Worm (Caenorhabditis elegans): ENCODE measurements around the gene mrps-23.

mrps-23 gene

ce11 chrIII:9546016-9546659, 22.7 kb upstream of the mrps-23 start, which contains the start of gene unc-16:
TSS of gene unc-16 (plus strand) at chrIII:9546258.
- TF ChIP-seq sptf-1 (tag; optimal IDR thresholded peaks at IDR 0.05) (no peak), mab-9 (GFP tag; IDR thresholded peaks at IDR 0.05) (peak; percentile 69; the same call in 1 of the 2 replicates), grh-1 (GFP tag; IDR thresholded peaks at IDR 0.05) (no peak; the same call in 1 of the 2 replicates), lir-3 (tag; optimal IDR thresholded peaks at IDR 0.05; ENCODE audit: poor library complexity) (peak; percentile 79), zag-1 (tag; optimal IDR thresholded peaks at IDR 0.05) (no peak), unc-30 (tag; optimal IDR thresholded peaks at IDR 0.05) (no peak), mef-2 (tag; optimal IDR thresholded peaks at IDR 0.05) (peak; percentile 44), ama-1 (optimal IDR thresholded peaks at IDR 0.05) (peak; percentile 83), efl-1 (optimal IDR thresholded peaks at IDR 0.05) (peak; percentile 85 to 88), efl-1 (GFP tag; optimal IDR thresholded peaks at IDR 0.05 in 1 of 2) (peak; percentile 82 to 98), snpc-4 (tag; optimal IDR thresholded peaks at IDR 0.05) (peak; percentile 73), aly-2 (tag; optimal IDR thresholded peaks at IDR 0.05) (peak; percentile 72), rnt-1 (tag; optimal IDR thresholded peaks at IDR 0.05) (peak; percentile 93), nhr-47 (tag; optimal IDR thresholded peaks at IDR 0.05) (peak; percentile 92), C34B4.2 (tag; optimal IDR thresholded peaks at IDR 0.05) (no peak), unc-62 (GFP tag; optimal IDR thresholded peaks at IDR 0.05) (no peak), hpl-2 (GFP tag; optimal IDR thresholded peaks at IDR 0.05) (peak; percentile 7), pag-3 (tag; optimal IDR thresholded peaks at IDR 0.05; ENCODE audit: borderline replicate concordance, insufficient read depth) (no peak), F16B12.6 (tag; optimal IDR thresholded peaks at IDR 0.05) (peak; percentile 69), ceh-63 (GFP tag; optimal IDR thresholded peaks at IDR 0.05) (peak; percentile 51), dpl-1 (GFP tag; optimal IDR thresholded peaks at IDR 0.05) (peak; percentile 77 to 84 (median 81)), fos-1 (tag; optimal IDR thresholded peaks at IDR 0.05) (peak; percentile 77), vab-15 (tag; optimal IDR thresholded peaks at IDR 0.05) (no peak), sox-4 (tag; optimal IDR thresholded peaks at IDR 0.05) (peak; percentile 67), nhr-90 (tag; optimal IDR thresholded peaks at IDR 0.05; ENCODE audit: poor library complexity) (peak; percentile 67), ztf-11 (tag; optimal IDR thresholded peaks at IDR 0.05) (peak in 1 of 2 experiments; percentile 78), ceh-90 (tag; optimal IDR thresholded peaks at IDR 0.05) (peak; percentile 43), zip-4 (GFP tag; optimal IDR thresholded peaks at IDR 0.05) (peak; percentile 78), nhr-84 (tag; optimal IDR thresholded peaks at IDR 0.05) (no peak), swsn-7 (tag; optimal IDR thresholded peaks at IDR 0.05) (peak; percentile 94), unc-86 (tag; optimal IDR thresholded peaks at IDR 0.05) (peak; percentile 92), ztf-4 (tag; optimal IDR thresholded peaks at IDR 0.05) (peak; percentile 80), unc-130 (tag; optimal IDR thresholded peaks at IDR 0.05) (peak; percentile 88), nhr-12 (tag; optimal IDR thresholded peaks at IDR 0.05) (no peak), hlh-4 (tag; optimal IDR thresholded peaks at IDR 0.05) (no peak), lsy-2 (tag; optimal IDR thresholded peaks at IDR 0.05) (peak; percentile 99 to 100), dsc-1 (tag; optimal IDR thresholded peaks at IDR 0.05) (peak; percentile 89), Y116A8C.19 (tag; optimal IDR thresholded peaks at IDR 0.05; ENCODE audit: borderline replicate concordance) (no peak), hlh-17 (GFP tag; optimal IDR thresholded peaks at IDR 0.05; ENCODE audit: borderline replicate concordance) (no peak), unc-98 (GFP tag; IDR thresholded peaks at IDR 0.05) (no peak), ceh-8 (GFP tag; optimal IDR thresholded peaks at IDR 0.05) (peak; percentile 85), egl-13 (tag; optimal IDR thresholded peaks at IDR 0.05) (peak; percentile 88), lin-13 (GFP tag; optimal IDR thresholded peaks at IDR 0.05) (peak; percentile 90), sup-37 (GFP tag; optimal IDR thresholded peaks at IDR 0.05) (peak; percentile 79), alr-1 (tag; optimal IDR thresholded peaks at IDR 0.05; ENCODE audit: borderline replicate concordance) (no peak), C16A3.4 (tag; optimal IDR thresholded peaks at IDR 0.05) (peak; percentile 85), pax-3 (tag; optimal IDR thresholded peaks at IDR 0.05) (peak; percentile 69), fkh-10 (GFP tag; optimal IDR thresholded peaks at IDR 0.05) (peak; percentile 65), lin-39 (tag; optimal IDR thresholded peaks at IDR 0.05) (peak; percentile 35), ceh-88 (GFP tag; IDR thresholded peaks at IDR 0.05) (peak; percentile 67), nhr-11 (tag; optimal IDR thresholded peaks at IDR 0.05) (peak; percentile 11), mep-1 (tag; optimal IDR thresholded peaks at IDR 0.05) (peak; percentile 95)

All from whole organism, L1 larva.